Comparison of ENCODE assay signal across 2 fruit fly cellular contexts in the genomic region with DNA sequence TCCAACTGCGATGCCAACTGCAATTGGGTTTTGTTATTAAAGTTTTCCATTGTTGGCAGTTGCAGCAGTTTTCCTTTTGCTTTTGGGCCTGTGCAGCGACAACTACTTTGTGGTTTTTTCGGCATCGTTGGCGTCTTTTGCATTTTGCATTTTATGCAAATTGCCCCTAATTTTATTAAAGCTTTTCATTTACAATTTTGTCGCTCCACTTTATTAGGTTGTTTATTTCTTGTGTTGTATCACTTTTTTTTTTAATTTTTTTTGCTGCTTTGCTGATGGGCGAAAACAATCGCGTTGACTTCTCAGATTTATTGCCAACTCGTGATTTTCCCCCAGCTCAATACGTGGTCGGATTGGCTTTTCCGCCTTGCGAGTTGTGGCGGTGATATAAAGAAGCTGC.
TF ChIP-seq lines count a peak whose summit lies in the region.

No protein-coding gene starts in this region.

- no peak for TF ChIP-seq CTCF in whole organism, embryonic (GFP tag; optimal IDR thresholded peaks at IDR 0.05; lab: Kevin White, UChicago)

TF ChIP-seq in whole organism, adult, 20 proteins besides CTCF, POLR2A, EP300 and RAD21:
- TF ChIP-seq CG7101 (tag; optimal IDR thresholded peaks at IDR 0.05; lab: Kevin White, UChicago), result no peak
- no peak for TF ChIP-seq bab1 (GFP tag; optimal IDR thresholded peaks at IDR 0.05; lab: Kevin White, UChicago)
- TF ChIP-seq Hr96 (GFP tag; optimal IDR thresholded peaks at IDR 0.05; lab: Kevin White, UChicago), result no peak
- no peak for TF ChIP-seq Mnt (GFP tag; optimal IDR thresholded peaks at IDR 0.05; lab: Kevin White, UChicago)
- TF ChIP-seq pad (GFP tag; optimal IDR thresholded peaks at IDR 0.05; lab: Kevin White, UChicago), result no peak
- TF ChIP-seq CG11617 (GFP tag; optimal IDR thresholded peaks at IDR 0.05; lab: Kevin White, UChicago), result no peak
- TF ChIP-seq CG7045 (GFP tag; optimal IDR thresholded peaks at IDR 0.05; lab: Kevin White, UChicago), result no peak
- peak; percentile 93 for TF ChIP-seq tj (GFP tag; optimal IDR thresholded peaks at IDR 0.05; lab: Kevin White, UChicago)

TF ChIP-seq in whole organism, embryonic, 481 proteins besides CTCF, POLR2A, EP300 and RAD21:
- no peak for TF ChIP-seq CG15479 (GFP tag; optimal IDR thresholded peaks at IDR 0.05; lab: Kevin White, UChicago)
- TF ChIP-seq Tbp (GFP tag; optimal IDR thresholded peaks at IDR 0.05; lab: Kevin White, UChicago), result no peak
- TF ChIP-seq CG11398 (GFP tag; optimal IDR thresholded peaks at IDR 0.05; lab: Kevin White, UChicago), result no peak
- peak; percentile 12 for TF ChIP-seq hkb (optimal IDR thresholded peaks at IDR 0.05; lab: Kevin White, UChicago)
- no peak for TF ChIP-seq hkb (GFP tag; IDR thresholded peaks at IDR 0.05; lab: Robert Waterston, UW)
